Fruit fly (Drosophila melanogaster) whole organism, embryonic: ENCODE data around the gene Cp18.

Source experiments
- Atf6 ChIP-seq: fragments of 200-800 bp; sonication (Bioruptor generic); IDR thresholded peaks from 2 replicates; pipeline ENCODE4 v1.3.6; 2022; ENCODE audit warnings: missing biosample characterization, missing genetic modification characterization
- BEAF-32 ChIP-seq: fragments of 200-800 bp; sonication (Bioruptor generic); optimal IDR thresholded peaks from 3 replicates; lab custom pipeline; 2017; ENCODE audit warnings: missing biosample characterization, missing genetic modification characterization, mild to moderate bottlenecking, moderate library complexity, missing genetic modification reagents
- Blimp-1 ChIP-seq: fragments of 200-800 bp; sonication (Bioruptor generic); optimal IDR thresholded peaks from 3 replicates; lab custom pipeline; 2018; ENCODE audit warnings: missing biosample characterization, missing genetic modification characterization, mild to moderate bottlenecking, moderate library complexity, missing genetic modification reagents
- CG10267 ChIP-seq: fragments of 200-800 bp; sonication (Bioruptor generic); optimal IDR thresholded peaks from 2 replicates; lab custom pipeline; 2018; ENCODE audit warnings: missing biosample characterization, mild to moderate bottlenecking, missing genetic modification characterization, moderate library complexity
- CG10366 ChIP-seq: fragments of 200-800 bp; sonication (Bioruptor generic); IDR thresholded peaks from 2 replicates; pipeline ENCODE4 v1.3.6; 2022; ENCODE audit warnings: missing biosample characterization, missing genetic modification characterization
- CG11504 ChIP-seq: fragments of 200-800 bp; sonication (Bioruptor generic); optimal IDR thresholded peaks from 3 replicates; lab custom pipeline; 2019; ENCODE audit warnings: missing biosample characterization, mild to moderate bottlenecking, missing genetic modification characterization, moderate library complexity
- CG12942 ChIP-seq: fragments of 200-800 bp; sonication (Bioruptor generic); optimal IDR thresholded peaks from 3 replicates; lab custom pipeline; 2016; ENCODE audit warnings: missing biosample characterization, missing genetic modification characterization
- CG16863 ChIP-seq: fragments of 200-800 bp; sonication (Bioruptor generic); optimal IDR thresholded peaks from 3 replicates; lab custom pipeline; 2016; ENCODE audit warnings: missing biosample characterization, missing genetic modification characterization
- CG1792 ChIP-seq: fragments of 200-800 bp; sonication (Bioruptor generic); optimal IDR thresholded peaks from 2 replicates; lab custom pipeline; 2016; ENCODE audit warnings: missing biosample characterization, missing genetic modification characterization
- CG2116 ChIP-seq: fragments of 200-800 bp; sonication (Bioruptor generic); optimal IDR thresholded peaks from 3 replicates; lab custom pipeline; 2018; ENCODE audit warnings: missing biosample characterization, mild to moderate bottlenecking, missing genetic modification characterization
- CG2202 ChIP-seq: fragments of 200-800 bp; sonication (Bioruptor generic); optimal IDR thresholded peaks from 2 replicates; lab custom pipeline; 2018; ENCODE audit warnings: missing biosample characterization, mild to moderate bottlenecking, missing genetic modification characterization
- CG31224 ChIP-seq: fragments of 200-800 bp; sonication (Bioruptor generic); IDR thresholded peaks from 2 replicates; pipeline ENCODE4 v1.3.6; 2022; ENCODE audit warnings: missing biosample characterization, missing genetic modification characterization
- CG32532 ChIP-seq: fragments of 200-800 bp; sonication (Bioruptor generic); IDR thresholded peaks from 2 replicates; pipeline ENCODE4 v1.3.6; 2022; ENCODE audit warnings: missing biosample characterization, missing genetic modification characterization
- CG42726 ChIP-seq: fragments of 200-800 bp; sonication (Bioruptor generic); IDR thresholded peaks from 2 replicates; pipeline ENCODE4 v1.3.6; 2022; ENCODE audit warnings: missing biosample characterization, missing genetic modification characterization; ENCODE audit not compliant: partially characterized antibody
- CG6854 ChIP-seq: fragments of 200-800 bp; sonication (Bioruptor generic); optimal IDR thresholded peaks from 3 replicates; lab custom pipeline; 2017; ENCODE audit warnings: missing biosample characterization, mild to moderate bottlenecking, missing genetic modification characterization
- CG7987 ChIP-seq: fragments of 200-800 bp; sonication (Bioruptor generic); optimal IDR thresholded peaks from 2 replicates; lab custom pipeline; 2018; ENCODE audit warnings: missing biosample characterization, mild to moderate bottlenecking, missing genetic modification characterization, moderate library complexity
- CG8924 ChIP-seq: fragments of 200-800 bp; optimal IDR thresholded peaks from 3 replicates; lab custom pipeline; 2019; ENCODE audit warnings: missing biosample characterization, mild to moderate bottlenecking, missing genetic modification characterization, moderate library complexity
- CG9437 ChIP-seq: fragments of 200-800 bp; sonication (Bioruptor generic); optimal IDR thresholded peaks from 2 replicates; lab custom pipeline; 2018; ENCODE audit warnings: missing biosample characterization, mild to moderate bottlenecking, missing genetic modification characterization
- CG9876 ChIP-seq: fragments of 200-800 bp; sonication (Bioruptor generic); optimal IDR thresholded peaks from 2 replicates; lab custom pipeline; 2016; ENCODE audit warnings: missing biosample characterization, missing genetic modification characterization
- Camta ChIP-seq: fragments of 200-800 bp; sonication (Bioruptor generic); optimal IDR thresholded peaks from 2 replicates; lab custom pipeline; 2016; ENCODE audit warnings: missing biosample characterization, missing genetic modification characterization
- Chrac-16 ChIP-seq: fragments of 200-800 bp; sonication (Bioruptor generic); optimal IDR thresholded peaks from 3 replicates; lab custom pipeline; 2016; ENCODE audit warnings: missing biosample characterization, missing genetic modification characterization
- CrebB ChIP-seq: fragments of 200-800 bp; sonication (Bioruptor generic); optimal IDR thresholded peaks from 3 replicates; lab custom pipeline; 2018; ENCODE audit warnings: missing biosample characterization, mild to moderate bottlenecking, missing genetic modification characterization
- Drgx ChIP-seq: fragments of 200-800 bp; sonication (Bioruptor generic); IDR thresholded peaks from 2 replicates; pipeline ENCODE4 v1.3.6; 2022; ENCODE audit warnings: missing biosample characterization, missing genetic modification characterization
- Elba2 ChIP-seq: fragments of 200-800 bp; sonication (Bioruptor generic); optimal IDR thresholded peaks from 3 replicates; lab custom pipeline; 2016; ENCODE audit warnings: missing biosample characterization, missing genetic modification characterization
- NK7.1 ChIP-seq: fragments of 200-800 bp; sonication (Bioruptor generic); optimal IDR thresholded peaks from 3 replicates; lab custom pipeline; 2016; ENCODE audit warnings: missing biosample characterization, missing genetic modification characterization
- Optix ChIP-seq: fragments of 200-800 bp; sonication (Bioruptor generic); IDR thresholded peaks from 3 replicates; pipeline ENCODE4 v1.3.6; 2022; ENCODE audit warnings: missing biosample characterization, missing genetic modification characterization
- Poxn ChIP-seq: fragments of 200-800 bp; sonication (Bioruptor generic); IDR thresholded peaks from 2 replicates; pipeline ENCODE4 v1.3.6; 2022; ENCODE audit warnings: missing biosample characterization, missing genetic modification characterization
- Sin3A ChIP-seq: fragments of >200 bp; optimal IDR thresholded peaks from 2 replicates; lab custom pipeline; 2018
- abd-A ChIP-seq: fragments of 200-800 bp; sonication (Bioruptor generic); optimal IDR thresholded peaks from 3 replicates; lab custom pipeline; 2019; ENCODE audit warnings: missing biosample characterization, mild to moderate bottlenecking, missing genetic modification characterization, moderate library complexity
- ac ChIP-seq: fragments of 200-800 bp; sonication (Bioruptor generic); optimal IDR thresholded peaks from 3 replicates; lab custom pipeline; 2017; ENCODE audit warnings: missing biosample characterization, mild to moderate bottlenecking, missing genetic modification characterization
- bsh ChIP-seq, 2 experiments: fragments of 200-800 bp; sonication (Bioruptor generic); optimal IDR thresholded peaks; 2 replicates each; lab custom pipeline; 2017 to 2018; ENCODE audit warnings: mild to moderate bottlenecking in 2 of 2, missing biosample characterization in 2 of 2, missing genetic modification characterization in 2 of 2, moderate library complexity in 1 of 2
- caup ChIP-seq: fragments of 200-800 bp; sonication (Bioruptor generic); optimal IDR thresholded peaks from 3 replicates; lab custom pipeline; 2017; ENCODE audit warnings: missing biosample characterization, mild to moderate bottlenecking, missing genetic modification characterization, moderate library complexity; ENCODE audit not compliant: severe bottlenecking
- crc ChIP-seq: fragments of 200-800 bp; sonication (Bioruptor generic); optimal IDR thresholded peaks from 2 replicates; lab custom pipeline; 2016; ENCODE audit warnings: missing biosample characterization, missing genetic modification characterization
- cwo ChIP-seq: fragments of 200-800 bp; sonication (Bioruptor generic); optimal IDR thresholded peaks from 3 replicates; lab custom pipeline; 2017; ENCODE audit warnings: missing biosample characterization, missing genetic modification characterization, mild to moderate bottlenecking, moderate library complexity, missing genetic modification reagents
- eyg ChIP-seq: fragments of 200-800 bp; sonication (Bioruptor generic); optimal IDR thresholded peaks from 3 replicates; lab custom pipeline; 2016; ENCODE audit warnings: missing biosample characterization, missing genetic modification characterization
- fd102C ChIP-seq: fragments of 200-800 bp; sonication (Bioruptor generic); optimal IDR thresholded peaks from 2 replicates; lab custom pipeline; 2018; ENCODE audit warnings: missing biosample characterization, mild to moderate bottlenecking, missing genetic modification characterization, moderate library complexity
- gfzf ChIP-seq: fragments of 200-800 bp; sonication (Bioruptor generic); optimal IDR thresholded peaks from 2 replicates; lab custom pipeline; 2016; ENCODE audit warnings: missing biosample characterization, mild to moderate bottlenecking, missing genetic modification characterization, moderate library complexity
- hkb ChIP-seq, 2 experiments: fragments of 200-800 bp in 1 of 2; fragments of >200 bp in 1 of 2; sonication (Bioruptor generic) in 1 of 2; IDR thresholded peaks in 1 of 2; optimal IDR thresholded peaks in 1 of 2; 2 replicates each; pipeline versions ENCODE4 v1.3.6 to Lab custom; 2017 to 2022; ENCODE audit warnings: missing biosample characterization in 1 of 2, missing genetic modification characterization in 1 of 2
- ken ChIP-seq: fragments of 200-800 bp; sonication (Bioruptor generic); IDR thresholded peaks from 3 replicates; pipeline ENCODE4 v1.3.6; 2022; ENCODE audit warnings: missing biosample characterization, missing genetic modification characterization
- lilli ChIP-seq: fragments of 200-800 bp; sonication (Bioruptor generic); optimal IDR thresholded peaks from 3 replicates; lab custom pipeline; 2016; ENCODE audit warnings: missing biosample characterization, missing genetic modification characterization
- luna ChIP-seq: fragments of 200-800 bp; sonication (Bioruptor generic); optimal IDR thresholded peaks from 2 replicates; lab custom pipeline; 2016; ENCODE audit warnings: missing biosample characterization, missing genetic modification characterization
- mam ChIP-seq: fragments of 200-800 bp; sonication (Bioruptor generic); optimal IDR thresholded peaks from 3 replicates; lab custom pipeline; 2016; ENCODE audit warnings: missing biosample characterization, missing genetic modification characterization
- nerfin-1 ChIP-seq: fragments of 200-800 bp; sonication (Bioruptor generic); optimal IDR thresholded peaks from 3 replicates; lab custom pipeline; 2019; ENCODE audit warnings: missing biosample characterization, mild to moderate bottlenecking, missing genetic modification characterization, moderate library complexity
- nmo ChIP-seq: fragments of 200-800 bp; sonication (Bioruptor generic); optimal IDR thresholded peaks from 2 replicates; lab custom pipeline; 2018; ENCODE audit warnings: missing biosample characterization, mild to moderate bottlenecking, missing genetic modification characterization, moderate library complexity
- prd ChIP-seq, 3 experiments: fragments of >200 bp in 2 of 3; fragments of 200-800 bp in 1 of 3; sonication (Bioruptor generic) in 1 of 3; optimal IDR thresholded peaks in 2 of 3; IDR thresholded peaks in 1 of 3; 2 replicates in 2 of 3; 3 replicates in 1 of 3; pipeline versions ENCODE4 v1.3.6 to Lab custom; 2017 to 2022; ENCODE audit warnings: missing biosample characterization in 1 of 3, missing genetic modification characterization in 1 of 3
- sd ChIP-seq: fragments of 200-800 bp; sonication (Bioruptor generic); optimal IDR thresholded peaks from 3 replicates; lab custom pipeline; 2018; ENCODE audit warnings: missing biosample characterization, mild to moderate bottlenecking, missing genetic modification characterization, moderate library complexity
- tll ChIP-seq, 2 experiments: fragments of 200-800 bp in 1 of 2; fragments of >200 bp in 1 of 2; sonication (Bioruptor generic) in 1 of 2; optimal IDR thresholded peaks; 2 replicates each; lab custom pipeline; 2017 to 2019; ENCODE audit warnings: missing biosample characterization in 2 of 2, missing genetic modification characterization in 2 of 2, mild to moderate bottlenecking in 1 of 2, moderate library complexity in 1 of 2
- unpg ChIP-seq: fragments of 200-800 bp; sonication (Bioruptor generic); optimal IDR thresholded peaks from 3 replicates; lab custom pipeline; 2018; ENCODE audit warnings: missing biosample characterization, mild to moderate bottlenecking, missing genetic modification characterization, moderate library complexity

Gene Cp18

dm6 chr3L:8696487-8696954 lies 30.1 kb upstream of the Cp18 start (continued):
- TF ChIP-seq tll (GFP tag; optimal IDR thresholded peaks at IDR 0.05; lab: Kevin White, UChicago) = no peak
- TF ChIP-seq ac (GFP tag; lab: Kevin White, UChicago) = no peak
- TF ChIP-seq CG2116 = peak; percentile 42
- TF ChIP-seq CG10366 (GFP tag; lab: Robert Waterston, UW) = peak; percentile 39; the same call in 1 of the 2 replicates
- peak; percentile 7 for TF ChIP-seq crc (GFP tag; lab: Kevin White, UChicago)
- no peak for TF ChIP-seq Elba2 (GFP tag; lab: Kevin White, UChicago)
- TF ChIP-seq sd = peak; percentile 73
- peak; percentile 61 for TF ChIP-seq CG2202
- peak; percentile 55 for TF ChIP-seq CrebB
- TF ChIP-seq fd102C = no peak
- TF ChIP-seq cwo (GFP tag; lab: Kevin White, UChicago) = peak; percentile 100
- TF ChIP-seq nmo (GFP tag; lab: Kevin White, UChicago) = no peak
- TF ChIP-seq Poxn (GFP tag; lab: Robert Waterston, UW) = no peak
- no peak for TF ChIP-seq gfzf
- TF ChIP-seq Chrac-16 (GFP tag; lab: Kevin White, UChicago) = peak; percentile 1
- TF ChIP-seq CG9437 (GFP tag; lab: Kevin White, UChicago) = no peak
- 0 out of 2 replicates have a peak, but pooled peaks have one; percentile 25 for TF ChIP-seq CG31224 (GFP tag; lab: Robert Waterston, UW)
- TF ChIP-seq BEAF-32 (GFP tag; lab: Kevin White, UChicago) = no peak
- TF ChIP-seq CG32532 (GFP tag; lab: Robert Waterston, UW) = peak; percentile 57
- peak; percentile 68; the same call in 2 of the 3 replicates for TF ChIP-seq ken (GFP tag; lab: Robert Waterston, UW)
- TF ChIP-seq prd (optimal IDR thresholded peaks at IDR 0.05; lab: Kevin White, UChicago) = no peak
- TF ChIP-seq prd (GFP tag; IDR thresholded peaks at IDR 0.05; lab: Robert Waterston, UW) = peak; percentile 40; the same call in 1 of the 3 replicates
- 0 out of 2 replicates have a peak, but pooled peaks have one; percentile 24 for TF ChIP-seq Drgx (GFP tag; lab: Robert Waterston, UW)
- TF ChIP-seq CG16863 = no peak
- no peak for TF ChIP-seq luna (GFP tag; lab: Kevin White, UChicago)
- TF ChIP-seq bsh (GFP tag; optimal IDR thresholded peaks at IDR 0.05; lab: Kevin White, UChicago) = peak in 1 of 2 experiments; percentile 71
- TF ChIP-seq Camta (GFP tag; lab: Kevin White, UChicago) = peak; percentile 36
- peak; percentile 49 for TF ChIP-seq abd-A (tag; lab: Kevin White, UChicago)
- TF ChIP-seq CG11504 (tag; lab: Kevin White, UChicago) = peak; percentile 48
- no peak for TF ChIP-seq Sin3A (lab: Kevin White, UChicago)
- TF ChIP-seq CG6854 = peak; percentile 70
- peak; percentile 33 for TF ChIP-seq lilli (GFP tag; lab: Kevin White, UChicago)
- peak; percentile 67 for TF ChIP-seq Atf6 (GFP tag; lab: Robert Waterston, UW)
- peak; percentile 37 for TF ChIP-seq CG8924
- TF ChIP-seq Optix = peak; percentile 34; the same call in 1 of the 3 replicates
- TF ChIP-seq unpg (GFP tag; lab: Kevin White, UChicago) = peak; percentile 50
- no peak for TF ChIP-seq hkb (optimal IDR thresholded peaks at IDR 0.05; lab: Kevin White, UChicago)
- TF ChIP-seq hkb (GFP tag; IDR thresholded peaks at IDR 0.05; lab: Robert Waterston, UW) = peak; percentile 64
- TF ChIP-seq CG7987 (GFP tag; lab: Kevin White, UChicago) = peak; percentile 71
- TF ChIP-seq CG12942 (GFP tag; lab: Kevin White, UChicago) = peak; percentile 55
- TF ChIP-seq CG9876 (GFP tag; lab: Kevin White, UChicago) = no peak
- TF ChIP-seq NK7.1 (GFP tag; lab: Kevin White, UChicago) = no peak
- peak; percentile 60 for TF ChIP-seq Blimp-1 (GFP tag; lab: Kevin White, UChicago)
- peak; percentile 72 for TF ChIP-seq caup (GFP tag; lab: Kevin White, UChicago)
- 0 out of 2 replicates have a peak, but pooled peaks have one; percentile 43 for TF ChIP-seq CG42726
- TF ChIP-seq mam (GFP tag; lab: Kevin White, UChicago) = no peak
- peak; percentile 1 for TF ChIP-seq CG10267
- no peak for TF ChIP-seq CG1792 (GFP tag; lab: Kevin White, UChicago)
- TF ChIP-seq nerfin-1 (tag; lab: Kevin White, UChicago) = peak; percentile 50
- TF ChIP-seq eyg (GFP tag; lab: Kevin White, UChicago) = no peak
